Worm (Caenorhabditis elegans) whole organism, L3 larva: ENCODE data around the gene Y105C5A.15.
"Not testable (repeated sequence)": the region's sequence is repeated elsewhere in the genome, so short reads cannot be mapped to it uniquely, and the experiment has no call there.

Experiments used
- ZK546.5 ChIP-seq: sonication (generic microtip); optimal IDR thresholded peaks from 2 replicates; lab custom pipeline; 2017; ENCODE audit warnings: missing biosample characterization, missing genetic modification characterization
- aly-2 ChIP-seq: fragments of 150-350 bp; optimal IDR thresholded peaks from 2 replicates; lab custom pipeline; 2014; ENCODE audit warnings: missing biosample characterization, missing genetic modification characterization
- ceh-82 ChIP-seq: fragments of 150-350 bp; optimal IDR thresholded peaks from 2 replicates; lab custom pipeline; 2014; ENCODE audit warnings: missing biosample characterization, missing genetic modification characterization
- daf-12 ChIP-seq: fragments of 150-350 bp; optimal IDR thresholded peaks from 2 replicates; lab custom pipeline; 2014; ENCODE audit warnings: missing biosample characterization, missing genetic modification reagents, missing genetic modification characterization
- egl-27 ChIP-seq: sonication (generic microtip); optimal IDR thresholded peaks from 4 replicates; lab custom pipeline; 2017; ENCODE audit warnings: missing biosample characterization, missing genetic modification reagents, missing genetic modification characterization
- elt-2 ChIP-seq: sonication (generic microtip); optimal IDR thresholded peaks from 2 replicates; lab custom pipeline; 2016; ENCODE audit warnings: missing genetic modification reagents, mild to moderate bottlenecking, missing genetic modification characterization, missing compliant biosample characterization
- elt-3 ChIP-seq, 3 experiments: fragments of 150-350 bp in 1 of 3; sonication (generic microtip) in 2 of 3; optimal IDR thresholded peaks; 2 replicates in 2 of 3; 4 replicates in 1 of 3; lab custom pipeline; 2014 to 2017; ENCODE audit warnings: missing biosample characterization in 3 of 3, missing genetic modification characterization in 3 of 3
- fkh-10 ChIP-seq: sonication (generic microtip); optimal IDR thresholded peaks from 2 replicates; lab custom pipeline; 2017; ENCODE audit warnings: missing biosample characterization, missing genetic modification reagents, missing genetic modification characterization
- fkh-2 ChIP-seq: fragments of 150-350 bp; optimal IDR thresholded peaks from 2 replicates; lab custom pipeline; 2014; ENCODE audit warnings: missing biosample characterization, missing genetic modification reagents, missing genetic modification characterization
- hmg-11 ChIP-seq: sonication (generic microtip); optimal IDR thresholded peaks from 2 replicates; lab custom pipeline; 2016; ENCODE audit warnings: missing genetic modification characterization, missing compliant biosample characterization
- jun-1 ChIP-seq: fragments of 150-350 bp; optimal IDR thresholded peaks from 2 replicates; lab custom pipeline; 2014; ENCODE audit warnings: missing biosample characterization, missing genetic modification reagents, missing genetic modification characterization
- lin-15B ChIP-seq: fragments of 150-350 bp; optimal IDR thresholded peaks from 2 replicates; lab custom pipeline; 2014; ENCODE audit warnings: missing biosample characterization, missing genetic modification characterization
- lin-39 ChIP-seq: fragments of 150-350 bp; optimal IDR thresholded peaks from 2 replicates; lab custom pipeline; 2018; ENCODE audit warnings: missing biosample characterization, missing genetic modification reagents, missing genetic modification characterization
- mdl-1 ChIP-seq: fragments of 150-350 bp; optimal IDR thresholded peaks from 2 replicates; lab custom pipeline; 2014; ENCODE audit warnings: missing biosample characterization, missing genetic modification characterization
- nhr-11 ChIP-seq: fragments of 150-350 bp; optimal IDR thresholded peaks from 2 replicates; lab custom pipeline; 2014; ENCODE audit warnings: missing biosample characterization, missing genetic modification characterization
- nhr-23 ChIP-seq: fragments of 150-350 bp; optimal IDR thresholded peaks from 2 replicates; lab custom pipeline; 2014; ENCODE audit warnings: missing biosample characterization, missing genetic modification reagents, missing genetic modification characterization
- nhr-25 ChIP-seq: sonication (generic microtip); optimal IDR thresholded peaks from 2 replicates; lab custom pipeline; 2017; ENCODE audit warnings: missing biosample characterization, missing genetic modification characterization
- nhr-76 ChIP-seq: fragments of 150-350 bp; sonication (generic microtip); optimal IDR thresholded peaks from 5 replicates; lab custom pipeline; 2014; ENCODE audit warnings: missing biosample characterization, missing genetic modification characterization
- nhr-77 ChIP-seq: fragments of 150-350 bp; optimal IDR thresholded peaks from 2 replicates; lab custom pipeline; 2014; ENCODE audit warnings: missing biosample characterization, missing genetic modification characterization
- pha-4 ChIP-seq: fragments of 150-350 bp; optimal IDR thresholded peaks from 2 replicates; lab custom pipeline; 2014; ENCODE audit warnings: missing biosample characterization, missing genetic modification reagents, missing genetic modification characterization
- pqm-1 ChIP-seq: fragments of 150-350 bp; optimal IDR thresholded peaks from 2 replicates; lab custom pipeline; 2017; ENCODE audit warnings: missing biosample characterization, missing genetic modification characterization, inconsistent platforms
- sea-2 ChIP-seq: fragments of 150-350 bp; sonication (generic microtip); optimal IDR thresholded peaks from 4 replicates; lab custom pipeline; 2014; ENCODE audit warnings: missing biosample characterization, missing genetic modification reagents, missing genetic modification characterization
- snpc-4 ChIP-seq: fragments of 150-350 bp; optimal IDR thresholded peaks from 2 replicates; lab custom pipeline; 2014; ENCODE audit warnings: missing biosample characterization, missing genetic modification characterization
- unc-39 ChIP-seq: sonication (generic microtip); optimal IDR thresholded peaks from 4 replicates; lab custom pipeline; 2017; ENCODE audit warnings: missing biosample characterization, missing genetic modification characterization
- unc-62 ChIP-seq: fragments of 150-350 bp; sonication (generic microtip); optimal IDR thresholded peaks from 4 replicates; lab custom pipeline; 2014; ENCODE audit warnings: missing biosample characterization, missing genetic modification reagents, missing genetic modification characterization
- zag-1 ChIP-seq: fragments of 150-350 bp; optimal IDR thresholded peaks from 2 replicates; lab custom pipeline; 2014; ENCODE audit warnings: missing biosample characterization, missing genetic modification characterization
- ztf-4 ChIP-seq: fragments of 150-350 bp; optimal IDR thresholded peaks from 2 replicates; lab custom pipeline; 2014; ENCODE audit warnings: missing biosample characterization, missing genetic modification characterization

The Y105C5A.15 gene

ce11 chrIV:15646418-15647220 lies 42.4 kb upstream of the Y105C5A.15 start, which contains the start of the genes Y105C5A.1268 and Y105C5A.1272 (continued):
- TF ChIP-seq pha-4 (tag; lab: Kevin White, UChicago) = peak; percentile 85

DNA sequence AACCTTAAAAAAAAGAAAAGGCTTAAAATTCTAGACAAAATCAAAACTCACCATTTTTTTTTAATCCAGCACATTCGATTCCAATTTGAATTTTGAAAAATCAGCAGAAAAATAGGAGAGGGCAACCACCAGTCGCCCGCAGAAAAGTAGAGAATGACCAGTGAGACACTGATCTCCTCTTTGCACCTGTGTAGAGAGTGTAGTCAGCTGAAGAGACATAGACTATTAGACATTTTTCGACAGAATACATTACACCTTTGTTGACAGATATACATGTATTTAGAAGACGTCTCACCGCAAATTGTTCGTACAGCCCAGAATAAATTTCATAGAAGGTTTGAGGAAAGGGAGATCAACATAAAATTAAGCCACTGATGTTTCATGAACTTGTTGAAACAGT lies 40.8 kb upstream of the Y105C5A.15 start:
- no peak for TF ChIP-seq egl-27 (tag; lab: Kevin White, UChicago)
- no peak for TF ChIP-seq daf-12 (tag; lab: Kevin White, UChicago)
- no peak for TF ChIP-seq hmg-11 (tag; lab: Kevin White, UChicago)
- TF ChIP-seq unc-39 = no peak
- no peak for TF ChIP-seq pha-4 (tag; lab: Kevin White, UChicago)
- no peak for TF ChIP-seq jun-1
- TF ChIP-seq lin-39 (tag; lab: Kevin White, UChicago) = no peak
- no peak for TF ChIP-seq lin-15B (tag; lab: Kevin White, UChicago)
- no peak for TF ChIP-seq ceh-82
- no peak for TF ChIP-seq aly-2 (tag; lab: Kevin White, UChicago)
- TF ChIP-seq ztf-4 (tag; lab: Kevin White, UChicago) = no peak
- TF ChIP-seq elt-2 = no peak
- TF ChIP-seq fkh-2 (tag; lab: Kevin White, UChicago) = no peak
- no peak for TF ChIP-seq zag-1 (tag; lab: Kevin White, UChicago)
- TF ChIP-seq nhr-77 (tag; lab: Kevin White, UChicago) = no peak

DNA sequence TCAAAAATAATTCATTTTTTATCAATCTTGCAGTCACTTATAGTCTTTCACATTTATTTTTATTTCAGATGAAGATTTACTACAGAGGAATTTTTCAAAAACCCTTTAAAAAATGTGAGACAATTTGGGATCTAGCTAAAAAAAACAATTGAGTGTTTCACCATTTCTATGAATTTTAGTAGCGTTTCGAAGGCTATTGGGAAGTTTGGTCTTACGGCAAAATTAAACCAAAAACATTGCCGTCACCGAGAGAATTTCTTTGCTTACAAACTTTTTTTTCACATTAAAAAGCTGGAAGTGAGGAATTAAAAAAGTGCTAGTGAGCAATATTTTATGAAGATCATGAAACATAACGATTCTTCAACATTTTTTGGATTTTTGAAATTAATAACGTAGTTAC lies 30.6 kb upstream of the Y105C5A.15 start:
- TF ChIP-seq fkh-2 (tag; lab: Kevin White, UChicago) (no peak), lin-39 (tag; lab: Kevin White, UChicago) (no peak), fkh-10 (GFP tag; lab: Kevin White, UChicago) (no peak), pqm-1 (tag; lab: Kevin White, UChicago) (no peak)

ce11 chrIV:15672994-15673393 lies 16.0 kb upstream of the Y105C5A.15 start:
- TF ChIP-seq nhr-25 (tag; lab: Kevin White, UChicago) (peak; percentile 0), fkh-10 (GFP tag; lab: Kevin White, UChicago) (no peak), unc-62 (GFP tag; lab: Kevin White, UChicago) (no peak), nhr-23 (tag; lab: Kevin White, UChicago) (peak; percentile 46)

- TF ChIP-seq mdl-1, daf-12, ZK546.5 (tag; lab: Kevin White, UChicago): not testable (repeated sequence)
- TF ChIP-seq, all 47 proteins: peak for 0; not testable (repeated sequence) for 47
Observed at ce11 chrIV:15681445-15681844, 7.6 kb upstream of the Y105C5A.15 start, which contains the start of gene Y105C5A.26. Y105C5A.26 (minus strand) TSS chrIV:15681545.

DNA sequence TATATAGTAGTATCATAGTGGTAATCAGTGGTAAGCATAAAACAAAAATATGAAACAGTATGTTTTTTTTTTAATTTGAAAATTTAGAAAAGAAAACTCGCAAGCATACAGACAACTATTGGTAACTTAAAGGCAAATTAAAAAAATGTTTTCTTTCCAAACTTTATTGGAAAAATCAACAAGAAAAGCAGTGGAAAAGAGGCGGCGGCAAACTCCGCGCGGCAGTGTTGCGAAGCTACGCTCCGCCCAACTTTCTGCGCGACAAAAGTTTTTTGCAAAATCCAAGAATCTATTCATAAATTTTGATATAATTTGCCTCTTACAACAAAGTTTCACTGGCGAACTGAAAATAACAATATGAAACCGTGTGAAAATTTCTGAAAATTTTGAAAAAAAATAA lies 4.5 kb upstream of the Y105C5A.15 start:
- TF ChIP-seq nhr-11 (tag; lab: Kevin White, UChicago) = no peak
- TF ChIP-seq sea-2 (GFP tag; lab: Kevin White, UChicago) = no peak
- TF ChIP-seq lin-15B (tag; lab: Kevin White, UChicago) = no peak

DNA sequence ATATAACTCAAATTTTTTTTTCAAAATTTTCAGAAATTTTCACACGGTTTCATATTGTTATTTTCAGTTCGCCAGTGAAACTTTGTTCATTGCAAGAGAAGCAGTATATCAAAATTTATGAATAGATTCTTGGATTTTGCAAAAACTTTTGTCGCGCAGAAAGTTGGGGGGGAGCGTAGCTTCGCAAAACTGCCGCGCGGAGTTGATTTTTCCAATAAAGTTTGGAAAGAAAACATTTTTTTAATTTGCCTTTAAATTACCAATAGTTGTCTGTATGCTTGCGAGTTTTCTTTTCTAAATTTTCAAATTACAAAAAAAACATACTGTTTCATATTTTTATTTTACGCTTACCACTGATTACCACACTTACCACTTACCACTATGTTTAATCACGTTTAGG lies 2.8 kb upstream of the Y105C5A.15 start:
- TF ChIP-seq fkh-2 (tag; lab: Kevin White, UChicago) (no peak), elt-2 (no peak), pha-4 (tag; lab: Kevin White, UChicago) (no peak), snpc-4 (no peak), aly-2 (tag; lab: Kevin White, UChicago) (no peak), nhr-76 (tag; lab: Kevin White, UChicago) (no peak), elt-3 (tag; optimal IDR thresholded peaks at IDR 0.05; lab: Kevin White, UChicago) (no peak), nhr-25 (tag; lab: Kevin White, UChicago) (no peak), mdl-1 (tag; lab: Kevin White, UChicago) (no peak), ceh-82 (no peak), ztf-4 (tag; lab: Kevin White, UChicago) (no peak), hmg-11 (tag; lab: Kevin White, UChicago) (no peak)
